Fruit fly (Drosophila melanogaster) whole organism, embryonic: ENCODE results near the gene CG1213.

Source experiments
- BEAF-32 ChIP-seq: fragments of 200-800 bp; sonication (Bioruptor generic); optimal IDR thresholded peaks from 3 replicates; lab custom pipeline; 2017; ENCODE audit warnings: missing biosample characterization, missing genetic modification characterization, mild to moderate bottlenecking, moderate library complexity, missing genetic modification reagents
- CG10267 ChIP-seq: fragments of 200-800 bp; sonication (Bioruptor generic); optimal IDR thresholded peaks from 2 replicates; lab custom pipeline; 2018; ENCODE audit warnings: missing biosample characterization, mild to moderate bottlenecking, missing genetic modification characterization, moderate library complexity
- CG12659 ChIP-seq: fragments of 200-800 bp; sonication (Bioruptor generic); optimal IDR thresholded peaks from 3 replicates; lab custom pipeline; 2017; ENCODE audit warnings: mild to moderate bottlenecking, missing biosample characterization, missing genetic modification reagents, missing genetic modification characterization
- CG15073 ChIP-seq: fragments of 200-800 bp; sonication (Bioruptor generic); optimal IDR thresholded peaks from 2 replicates; lab custom pipeline; 2016; ENCODE audit warnings: missing biosample characterization, missing genetic modification characterization
- CG15479 ChIP-seq: fragments of 200-800 bp; sonication (Bioruptor generic); optimal IDR thresholded peaks from 3 replicates; lab custom pipeline; 2019; ENCODE audit warnings: missing biosample characterization, mild to moderate bottlenecking, missing genetic modification characterization, moderate library complexity
- CG17361 ChIP-seq: fragments of 200-800 bp; sonication (Bioruptor generic); IDR thresholded peaks from 3 replicates; pipeline ENCODE4 v1.3.6; 2022; ENCODE audit warnings: missing biosample characterization, missing genetic modification characterization
- CG1832 ChIP-seq: fragments of 200-800 bp; sonication (Bioruptor generic); optimal IDR thresholded peaks from 2 replicates; lab custom pipeline; 2017; ENCODE audit warnings: missing biosample characterization, mild to moderate bottlenecking, missing genetic modification characterization, inconsistent platforms
- CG18599 ChIP-seq: fragments of 200-800 bp; sonication (Bioruptor generic); optimal IDR thresholded peaks from 3 replicates; lab custom pipeline; 2017; ENCODE audit warnings: missing biosample characterization, missing genetic modification characterization, mild to moderate bottlenecking, moderate library complexity, missing genetic modification reagents
- CG2120 ChIP-seq: fragments of 200-800 bp; sonication (Bioruptor generic); optimal IDR thresholded peaks from 3 replicates; lab custom pipeline; 2016; ENCODE audit warnings: missing biosample characterization, missing genetic modification characterization
- CG7786 ChIP-seq: fragments of 200-800 bp; sonication (Bioruptor generic); optimal IDR thresholded peaks from 2 replicates; lab custom pipeline; 2016; ENCODE audit warnings: missing biosample characterization, missing genetic modification characterization
- CG8290 ChIP-seq, 3 experiments: fragments of 200-800 bp; sonication (Bioruptor generic); optimal IDR thresholded peaks; 2 replicates each; lab custom pipeline; 2016 to 2019; ENCODE audit warnings: missing biosample characterization in 3 of 3, missing genetic modification characterization in 3 of 3, mild to moderate bottlenecking in 2 of 3, moderate library complexity in 1 of 3
- CHES-1-like ChIP-seq: fragments of 200-800 bp; sonication (Bioruptor generic); optimal IDR thresholded peaks from 2 replicates; lab custom pipeline; 2016; ENCODE audit warnings: missing biosample characterization, missing genetic modification characterization
- Dek ChIP-seq: fragments of 200-800 bp; sonication (Bioruptor generic); optimal IDR thresholded peaks from 3 replicates; lab custom pipeline; 2019; ENCODE audit warnings: missing biosample characterization, mild to moderate bottlenecking, missing genetic modification characterization, moderate library complexity
- Dp ChIP-seq: fragments of 200-800 bp; sonication (Bioruptor generic); optimal IDR thresholded peaks from 2 replicates; lab custom pipeline; 2018; ENCODE audit warnings: missing biosample characterization, mild to moderate bottlenecking, missing genetic modification characterization, moderate library complexity
- E2f2 ChIP-seq: fragments of 200-800 bp; sonication (Bioruptor generic); IDR thresholded peaks from 2 replicates; pipeline ENCODE4 v1.3.6; 2022; ENCODE audit warnings: missing biosample characterization, missing genetic modification characterization
- Hey ChIP-seq: fragments of 200-800 bp; sonication (Bioruptor generic); optimal IDR thresholded peaks from 3 replicates; lab custom pipeline; 2018; ENCODE audit warnings: missing biosample characterization, mild to moderate bottlenecking, missing genetic modification characterization
- Hmr ChIP-seq: fragments of 200-800 bp; sonication (Bioruptor generic); optimal IDR thresholded peaks from 3 replicates; lab custom pipeline; 2017; ENCODE audit warnings: mild to moderate bottlenecking, missing biosample characterization, missing genetic modification reagents, missing genetic modification characterization
- Lhr ChIP-seq: fragments of 200-800 bp; sonication (Bioruptor generic); optimal IDR thresholded peaks from 3 replicates; lab custom pipeline; 2017; ENCODE audit warnings: mild to moderate bottlenecking, missing biosample characterization, missing genetic modification reagents, missing genetic modification characterization
- MBD-R2 ChIP-seq: fragments of 200-800 bp; sonication (Bioruptor generic); IDR thresholded peaks from 2 replicates; pipeline ENCODE4 v1.3.6; 2022; ENCODE audit warnings: missing biosample characterization, missing genetic modification characterization
- Med ChIP-seq: fragments of 200-800 bp; sonication (Bioruptor generic); peaks from one replicate; lab custom pipeline; 2016; ENCODE audit warnings: missing biosample characterization, missing genetic modification characterization, mild to moderate bottlenecking, inconsistent platforms, moderate library complexity
- Myb ChIP-seq: fragments of 200-800 bp; sonication (Bioruptor generic); optimal IDR thresholded peaks from 2 replicates; lab custom pipeline; 2016; ENCODE audit warnings: missing biosample characterization, missing genetic modification characterization
- Nf-YB ChIP-seq: fragments of 200-800 bp; sonication (Bioruptor generic); optimal IDR thresholded peaks from 3 replicates; lab custom pipeline; 2019; ENCODE audit warnings: missing biosample characterization, mild to moderate bottlenecking, missing genetic modification characterization, moderate library complexity
- Optix ChIP-seq: fragments of 200-800 bp; sonication (Bioruptor generic); IDR thresholded peaks from 3 replicates; pipeline ENCODE4 v1.3.6; 2022; ENCODE audit warnings: missing biosample characterization, missing genetic modification characterization
- Side ChIP-seq: fragments of 200-800 bp; sonication (Bioruptor generic); optimal IDR thresholded peaks from 2 replicates; lab custom pipeline; 2016; ENCODE audit warnings: missing biosample characterization, missing genetic modification characterization
- ash1 ChIP-seq: fragments of 200-800 bp; sonication (Bioruptor generic); optimal IDR thresholded peaks from 2 replicates; lab custom pipeline; 2018; ENCODE audit warnings: missing biosample characterization, mild to moderate bottlenecking, missing genetic modification characterization
- danr ChIP-seq: fragments of 200-800 bp; sonication (Bioruptor generic); IDR thresholded peaks from 2 replicates; pipeline ENCODE4 v1.3.6; 2022; ENCODE audit warnings: missing biosample characterization, missing genetic modification characterization
- dati ChIP-seq: fragments of 200-800 bp; sonication (Bioruptor generic); IDR thresholded peaks from 2 replicates; pipeline ENCODE4 v1.3.6; 2022; ENCODE audit warnings: missing biosample characterization, missing genetic modification characterization
- ewg ChIP-seq: fragments of 200-800 bp; sonication (Bioruptor generic); optimal IDR thresholded peaks from 3 replicates; lab custom pipeline; 2017; ENCODE audit warnings: mild to moderate bottlenecking, missing biosample characterization, missing genetic modification reagents, missing genetic modification characterization
- insv ChIP-seq, 2 experiments: fragments of 200-800 bp; sonication (Bioruptor generic); optimal IDR thresholded peaks; 3 replicates each; lab custom pipeline; 2016 to 2018; ENCODE audit warnings: missing biosample characterization in 2 of 2, missing genetic modification characterization in 2 of 2
- kay ChIP-seq: fragments of 200-800 bp; sonication (Bioruptor generic); optimal IDR thresholded peaks from 2 replicates; lab custom pipeline; 2016; ENCODE audit warnings: missing biosample characterization, missing genetic modification characterization
- mirr ChIP-seq: fragments of 200-800 bp; sonication (Bioruptor generic); optimal IDR thresholded peaks from 3 replicates; lab custom pipeline; 2018; ENCODE audit warnings: missing biosample characterization, mild to moderate bottlenecking, missing genetic modification characterization
- pb ChIP-seq: fragments of 200-800 bp; sonication (Bioruptor generic); optimal IDR thresholded peaks from 3 replicates; lab custom pipeline; 2016; ENCODE audit warnings: missing biosample characterization, missing genetic modification characterization
- ro ChIP-seq: fragments of 200-800 bp; sonication (Bioruptor generic); IDR thresholded peaks from 2 replicates; pipeline ENCODE4 v1.3.6; 2022; ENCODE audit warnings: missing biosample characterization, missing genetic modification characterization
- sens ChIP-seq: fragments of 200-800 bp; sonication (Bioruptor generic); peaks from one replicate; lab custom pipeline; 2016; ENCODE audit warnings: missing biosample characterization, missing genetic modification characterization
- stwl ChIP-seq: fragments of 200-800 bp; sonication (Bioruptor generic); optimal IDR thresholded peaks from 3 replicates; lab custom pipeline; 2018; ENCODE audit warnings: missing biosample characterization, mild to moderate bottlenecking, missing genetic modification characterization, moderate library complexity
- zen ChIP-seq: fragments of 200-800 bp; sonication (Bioruptor generic); optimal IDR thresholded peaks from 3 replicates; lab custom pipeline; 2018; ENCODE audit warnings: missing biosample characterization, mild to moderate bottlenecking, missing genetic modification characterization, moderate library complexity

Gene CG1213

DNA sequence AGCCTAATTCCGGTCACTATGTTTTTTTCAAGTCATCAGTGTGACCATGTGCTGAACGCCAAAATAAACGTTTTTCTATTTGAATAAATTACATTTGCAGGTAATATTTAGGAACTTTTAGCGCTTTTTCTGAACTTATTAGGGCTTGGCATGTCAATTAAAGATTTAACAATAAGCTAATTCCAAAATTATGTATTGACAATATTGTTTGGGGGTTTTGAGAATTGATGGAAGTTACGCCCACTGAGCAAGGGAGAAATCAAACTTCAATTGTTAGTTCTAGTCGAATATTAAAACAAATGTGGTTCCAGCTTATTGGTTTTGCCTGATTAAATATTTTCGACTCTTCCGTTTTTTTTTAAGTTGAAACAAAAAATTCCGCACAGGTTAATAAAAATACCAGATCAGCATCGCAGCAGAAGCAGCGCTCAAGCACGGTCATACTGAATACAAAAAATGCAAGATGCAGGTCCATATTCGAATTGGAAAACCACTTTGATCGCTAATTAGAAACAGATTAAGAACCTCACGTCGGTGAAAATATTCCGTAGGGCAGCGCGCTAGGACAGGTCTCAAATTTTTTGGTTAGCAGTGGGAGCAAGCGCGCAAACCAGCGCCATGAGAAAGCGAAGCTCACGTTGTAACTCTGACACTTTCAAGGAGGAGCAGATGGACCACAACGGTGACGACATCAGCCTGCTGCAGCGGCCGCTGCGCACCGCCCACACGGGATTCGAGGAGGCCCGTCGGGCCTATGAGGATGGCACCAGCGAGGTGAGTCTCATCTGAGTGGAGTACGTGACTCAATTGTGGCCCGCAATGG is 46.5 kb upstream of the CG1213 start, which contains the start of the genes PSMG1 and CG10979 (continued):
- TF ChIP-seq insv (GFP tag; optimal IDR thresholded peaks at IDR 0.05; lab: Kevin White, UChicago) (peak; percentile 70 to 96), ro (GFP tag; lab: Robert Waterston, UW) (no peak), CG15073 (GFP tag; lab: Kevin White, UChicago) (no peak), ewg (GFP tag; lab: Kevin White, UChicago) (no peak), ash1 (GFP tag; lab: Kevin White, UChicago) (no peak), kay (GFP tag; lab: Kevin White, UChicago) (no peak), CG2120 (GFP tag; lab: Kevin White, UChicago) (no peak), Myb (GFP tag; lab: Kevin White, UChicago) (peak; percentile 62), CG15479 (no peak), MBD-R2 (GFP tag; lab: Robert Waterston, UW) (no peak; the same call in 1 of the 2 replicates), Side (GFP tag; lab: Kevin White, UChicago) (no peak), CG12659 (GFP tag; lab: Kevin White, UChicago) (peak; percentile 57), zen (tag; lab: Kevin White, UChicago) (peak; percentile 65), Lhr (peak; percentile 31), sens (GFP tag; lab: Kevin White, UChicago) (peak; percentile 80), E2f2 (GFP tag; lab: Robert Waterston, UW) (peak; percentile 38; the same call in 1 of the 2 replicates), BEAF-32 (GFP tag; lab: Kevin White, UChicago) (peak; percentile 47), CG18599 (GFP tag; lab: Kevin White, UChicago) (no peak), CG17361 (GFP tag; lab: Robert Waterston, UW) (no peak), CG10267 (tag; lab: Kevin White, UChicago) (peak; percentile 57), Med (GFP tag; lab: Kevin White, UChicago) (peak; percentile 65), mirr (no peak), Dp (GFP tag; lab: Kevin White, UChicago) (peak; percentile 52), stwl (tag; lab: Kevin White, UChicago) (peak; percentile 19)

DNA sequence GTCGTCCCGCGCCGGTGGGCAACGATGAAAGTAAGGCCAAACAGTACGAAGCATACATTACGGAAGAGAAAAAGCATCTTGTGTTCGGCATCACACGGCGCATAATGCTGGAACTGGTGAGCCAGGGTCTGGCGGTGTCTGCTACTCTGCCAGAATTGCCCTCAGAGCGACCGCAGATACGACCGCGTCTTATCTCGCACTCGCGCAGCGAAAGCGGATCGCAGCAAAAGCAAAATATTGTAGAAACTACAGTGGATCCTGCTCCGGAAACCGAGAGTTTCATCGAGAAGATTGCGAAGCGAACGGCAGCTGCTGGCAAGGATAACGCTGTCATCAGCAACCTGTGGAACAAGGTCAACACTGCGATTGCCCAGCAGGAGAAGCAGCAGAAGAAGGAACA is 43.3 kb upstream of the CG1213 start:
- TF ChIP-seq CG8290 (GFP tag; optimal IDR thresholded peaks at IDR 0.05; lab: Kevin White, UChicago) (no peak), CG8290 (tag; optimal IDR thresholded peaks at IDR 0.05; lab: Kevin White, UChicago) (no peak), CG1832 (GFP tag; lab: Kevin White, UChicago) (no peak), dati (no peak), danr (GFP tag; lab: Robert Waterston, UW) (no peak), CG15479 (no peak), Hey (tag; lab: Kevin White, UChicago) (no peak), Hmr (GFP tag; lab: Kevin White, UChicago) (no peak), Dek (tag; lab: Kevin White, UChicago) (no peak), CHES-1-like (GFP tag; lab: Kevin White, UChicago) (no peak), CG15073 (GFP tag; lab: Kevin White, UChicago) (no peak), Nf-YB (no peak), Optix (no peak), pb (no peak), CG7786 (no peak)
- TF ChIP-seq, all 482 proteins: peak for 0
